Fruit fly (Drosophila melanogaster): ENCODE results near the gene CG43115.
A peak's percentile ranks its signal among the peaks of the same experiment; 100 is the strongest.

Gene CG43115

DNA sequence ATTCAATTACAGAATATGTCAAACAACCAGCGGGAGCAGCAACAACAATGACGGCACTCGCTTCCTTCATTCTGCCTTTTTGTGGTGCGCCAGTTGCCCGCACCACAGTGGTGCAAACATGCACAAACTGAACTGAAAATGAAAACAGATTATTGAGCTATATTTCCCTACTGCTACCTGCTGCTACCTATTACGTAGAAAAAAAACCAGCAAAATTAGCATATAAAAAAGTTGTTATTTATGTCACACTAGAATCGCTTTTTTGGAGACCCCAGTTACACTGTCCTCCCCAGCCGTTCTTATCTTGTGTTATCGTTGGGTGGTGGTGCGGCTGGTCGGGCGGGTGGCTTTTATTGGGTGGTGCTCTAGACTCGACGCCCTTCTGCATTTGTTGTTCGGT is 31.4 kb upstream of the CG43115 start (continued):
- TF ChIP-seq CG8290 (GFP tag; optimal IDR thresholded peaks at IDR 0.05) (no peak), CG8290 (tag; optimal IDR thresholded peaks at IDR 0.05) (peak in 1 of 2 experiments; percentile 75), Gsc (GFP tag; IDR thresholded peaks at IDR 0.05) (peak; percentile 63), CG10366 (GFP tag; IDR thresholded peaks at IDR 0.05) (peak; percentile 91), Pdp1 (GFP tag; optimal IDR thresholded peaks at IDR 0.05) (peak; percentile 79 to 84), CG12236 (GFP tag; optimal IDR thresholded peaks at IDR 0.05) (peak; percentile 47), CG11398 (GFP tag; optimal IDR thresholded peaks at IDR 0.05) (peak; percentile 66), CG9932 (GFP tag; IDR thresholded peaks at IDR 0.05) (peak; percentile 76), CG6175 (GFP tag; IDR thresholded peaks at IDR 0.05) (peak; percentile 72; the same call in 2 of the 3 replicates), CG6689 (GFP tag; IDR thresholded peaks at IDR 0.05) (peak; percentile 92), lola (GFP tag; optimal IDR thresholded peaks at IDR 0.05) (peak in 1 of 3 experiments; percentile 31), CG11560 (tag; IDR thresholded peaks at IDR 0.05) (peak; percentile 67; the same call in 2 of the 3 replicates), sna (GFP tag; IDR thresholded peaks at IDR 0.05; ENCODE audit: partially characterized antibody) (no peak), so (GFP tag; IDR thresholded peaks at IDR 0.05) (peak; percentile 87), CG14965 (GFP tag; optimal IDR thresholded peaks at IDR 0.05; ENCODE audit: borderline replicate concordance) (peak; percentile 12), Hand (GFP tag; optimal IDR thresholded peaks at IDR 0.05) (peak; percentile 46), CG15269 (tag; optimal IDR thresholded peaks at IDR 0.05) (peak; percentile 78), CG1602 (GFP tag; optimal IDR thresholded peaks at IDR 0.05) (peak; percentile 77), HLHmδ (GFP tag; optimal IDR thresholded peaks at IDR 0.05) (no peak), CG17612 (GFP tag; IDR thresholded peaks at IDR 0.05) (peak; percentile 81), CG4360 (GFP tag; IDR thresholded peaks at IDR 0.05) (peak; percentile 50), otp (GFP tag; IDR thresholded peaks at IDR 0.05) (peak; percentile 89), CG8924 (tag; optimal IDR thresholded peaks at IDR 0.05) (peak; percentile 75), Scr (GFP tag; IDR thresholded peaks at IDR 0.05; ENCODE audit: partially characterized antibody) (peak; percentile 31; the same call in 1 of the 2 replicates), al (GFP tag; IDR thresholded peaks at IDR 0.05) (peak; percentile 78; the same call in 1 of the 2 replicates), Stat92E (GFP tag; optimal IDR thresholded peaks at IDR 0.05) (no peak), vfl (GFP tag; optimal IDR thresholded peaks at IDR 0.05) (peak; percentile 37), CG17385 (GFP tag; optimal IDR thresholded peaks at IDR 0.05) (peak; percentile 72), CG4707 (GFP tag; optimal IDR thresholded peaks at IDR 0.05) (peak; percentile 15), CG7963 (GFP tag; IDR thresholded peaks at IDR 0.05; ENCODE audit: partially characterized antibody) (no peak), Nf-YC (tag; optimal IDR thresholded peaks at IDR 0.05) (peak; percentile 2), CG6791 (GFP tag; IDR thresholded peaks at IDR 0.05; ENCODE audit: partially characterized antibody) (no peak), CG11247 (GFP tag; IDR thresholded peaks at IDR 0.05) (peak; percentile 84), insv (GFP tag; optimal IDR thresholded peaks at IDR 0.05) (no peak), Blimp-1 (GFP tag; optimal IDR thresholded peaks at IDR 0.05) (peak; percentile 81), CG7556 (GFP tag; optimal IDR thresholded peaks at IDR 0.05) (peak; percentile 77), CG17802 (tag; optimal IDR thresholded peaks at IDR 0.05) (peak; percentile 60), CG17829 (tag; optimal IDR thresholded peaks at IDR 0.05) (peak; percentile 66), CG33557 (GFP tag; optimal IDR thresholded peaks at IDR 0.05) (no peak), CG8089 (GFP tag; optimal IDR thresholded peaks at IDR 0.05) (peak; percentile 69), CG4282 (GFP tag; optimal IDR thresholded peaks at IDR 0.05) (peak; percentile 5), Rx (GFP tag; IDR thresholded peaks at IDR 0.05) (peak; percentile 84), Lhr (GFP tag; optimal IDR thresholded peaks at IDR 0.05) (peak; percentile 26), phol (tag; optimal IDR thresholded peaks at IDR 0.05) (peak; percentile 74), CG7271 (tag; optimal IDR thresholded peaks at IDR 0.05) (no peak), sob (GFP tag; IDR thresholded peaks at IDR 0.05) (peak; percentile 86), Mrtf (GFP tag; IDR thresholded peaks at IDR 0.05) (peak; percentile 90), NfI (GFP tag; optimal IDR thresholded peaks at IDR 0.05) (peak; percentile 72), Awh (GFP tag; IDR thresholded peaks at IDR 0.05) (peak; percentile 87), unpg (GFP tag; optimal IDR thresholded peaks at IDR 0.05) (peak; percentile 81)

Measured in whole organism, embryonic.